Worm (Caenorhabditis elegans) whole organism, L4 larva: ENCODE results near the gene T21C9.13.

Experiments
- F10B5.3 ChIP-seq: sonication (generic microtip); optimal IDR thresholded peaks from 2 replicates; lab custom pipeline; 2016; ENCODE audit warnings: mild to moderate bottlenecking, missing genetic modification characterization, missing compliant biosample characterization
- T20F7.1 ChIP-seq: fragments of 200-800 bp; sonication (Bioruptor generic); optimal IDR thresholded peaks from 2 replicates; lab custom pipeline; 2018; ENCODE audit warnings: mild to moderate bottlenecking, missing genetic modification characterization, missing compliant biosample characterization
- ZK546.5 ChIP-seq, 2 experiments: sonication (generic microtip); optimal IDR thresholded peaks; 2 replicates each; lab custom pipeline; 2017; ENCODE audit warnings: missing biosample characterization in 2 of 2, missing genetic modification characterization in 2 of 2
- aha-1 ChIP-seq: fragments of 150-350 bp; peaks from one replicate; lab custom pipeline; 2014; ENCODE audit warnings: missing biosample characterization, missing genetic modification characterization
- arid-1 ChIP-seq: fragments of 200-800 bp; sonication (Bioruptor generic); conservative IDR thresholded peaks from 2 replicates; pipeline ENCODE4 v1.3.6; 2022; ENCODE audit warnings: missing genetic modification reagents, missing genetic modification characterization, missing compliant biosample characterization
- ceh-32 ChIP-seq: sonication (generic microtip); optimal IDR thresholded peaks from 2 replicates; lab custom pipeline; 2016; ENCODE audit warnings: mild to moderate bottlenecking, missing genetic modification characterization, missing compliant biosample characterization; ENCODE audit not compliant: poor library complexity
- ceh-44 ChIP-seq: fragments of 200-800 bp; sonication (Bioruptor generic); IDR thresholded peaks from 2 replicates; pipeline ENCODE4 v1.3.6; 2022; ENCODE audit warnings: missing genetic modification reagents, missing genetic modification characterization, missing compliant biosample characterization
- ceh-82 ChIP-seq: sonication (generic microtip); optimal IDR thresholded peaks from 2 replicates; lab custom pipeline; 2017; ENCODE audit warnings: missing biosample characterization, missing genetic modification characterization
- ces-1 ChIP-seq: fragments of 150-350 bp; sonication (generic microtip); optimal IDR thresholded peaks from 4 replicates; lab custom pipeline; 2014; ENCODE audit warnings: missing biosample characterization, missing genetic modification reagents, missing genetic modification characterization
- cey-2 ChIP-seq: sonication (generic microtip); optimal IDR thresholded peaks from 3 replicates; lab custom pipeline; 2017; ENCODE audit warnings: missing genetic modification characterization, mild to moderate bottlenecking, missing compliant biosample characterization, antibody characterized with exemption, borderline replicate concordance; ENCODE audit not compliant: insufficient read depth
- ctbp-1 ChIP-seq: fragments of 200-800 bp; sonication (Bioruptor generic); IDR thresholded peaks from 2 replicates; pipeline ENCODE4 v1.3.6; 2022; ENCODE audit warnings: missing genetic modification reagents, missing genetic modification characterization, missing compliant biosample characterization
- daf-8 ChIP-seq: fragments of 200-800 bp; sonication (Bioruptor generic); IDR thresholded peaks from 2 replicates; pipeline ENCODE4 v1.3.6; 2022; ENCODE audit warnings: missing genetic modification characterization, missing compliant biosample characterization
- dmd-8 ChIP-seq: fragments of 200-800 bp; sonication (Bioruptor generic); IDR thresholded peaks from 2 replicates; pipeline ENCODE4 v1.3.6; 2022; ENCODE audit warnings: missing genetic modification characterization, missing compliant biosample characterization
- dmd-9 ChIP-seq: fragments of 200-800 bp; sonication (Bioruptor generic); IDR thresholded peaks from 2 replicates; pipeline ENCODE4 v1.3.6; 2022; ENCODE audit warnings: missing genetic modification reagents, missing genetic modification characterization, missing compliant biosample characterization
- dpl-1 ChIP-seq: fragments of 150-350 bp; optimal IDR thresholded peaks from 2 replicates; lab custom pipeline; 2014; ENCODE audit warnings: missing biosample characterization, missing genetic modification reagents, missing genetic modification characterization
- duxl-1 ChIP-seq: sonication (generic microtip); optimal IDR thresholded peaks from 2 replicates; lab custom pipeline; 2016; ENCODE audit warnings: mild to moderate bottlenecking, missing genetic modification characterization, moderate library complexity, missing compliant biosample characterization; ENCODE audit not compliant: poor library complexity
- egl-27 ChIP-seq: sonication (generic microtip); optimal IDR thresholded peaks from 3 replicates; lab custom pipeline; 2017; ENCODE audit warnings: missing biosample characterization, missing genetic modification reagents, missing genetic modification characterization
- hmg-1.1 ChIP-seq: fragments of 200-800 bp; sonication (Bioruptor generic); IDR thresholded peaks from 2 replicates; pipeline ENCODE4 v1.3.6; 2022; ENCODE audit warnings: missing genetic modification reagents, missing genetic modification characterization, missing compliant biosample characterization
- jun-1 ChIP-seq: fragments of 150-350 bp; optimal IDR thresholded peaks from 2 replicates; lab custom pipeline; 2014; ENCODE audit warnings: missing biosample characterization, missing genetic modification reagents, missing genetic modification characterization
- lin-13 ChIP-seq: fragments of 150-350 bp; optimal IDR thresholded peaks from 2 replicates; lab custom pipeline; 2014; ENCODE audit warnings: missing biosample characterization, missing genetic modification reagents, missing genetic modification characterization
- lin-15B ChIP-seq: fragments of 150-350 bp; sonication (generic microtip); optimal IDR thresholded peaks from 3 replicates; lab custom pipeline; 2014; ENCODE audit warnings: missing biosample characterization, missing genetic modification characterization
- lin-29 ChIP-seq: fragments of 200-800 bp; sonication (Bioruptor generic); IDR thresholded peaks from 2 replicates; pipeline ENCODE4 v1.3.6; 2022; ENCODE audit warnings: missing genetic modification reagents, missing genetic modification characterization, missing compliant biosample characterization
- lir-3 ChIP-seq: sonication (generic microtip); optimal IDR thresholded peaks from 2 replicates; lab custom pipeline; 2016; ENCODE audit warnings: mild to moderate bottlenecking, missing genetic modification characterization, missing compliant biosample characterization
- lsy-2 ChIP-seq, 2 experiments: fragments of 150-350 bp in 1 of 2; sonication (generic microtip) in 1 of 2; optimal IDR thresholded peaks; 2 replicates each; lab custom pipeline; 2014 to 2017; ENCODE audit warnings: missing biosample characterization in 2 of 2, missing genetic modification characterization in 2 of 2
- madf-9 ChIP-seq: fragments of 200-800 bp; sonication (Bioruptor generic); conservative IDR thresholded peaks from 2 replicates; pipeline ENCODE4 v1.3.6; 2022; ENCODE audit warnings: missing genetic modification reagents, missing genetic modification characterization, missing compliant biosample characterization
- mdt-29 ChIP-seq: fragments of 200-800 bp; sonication (Bioruptor generic); IDR thresholded peaks from 2 replicates; pipeline ENCODE4 v1.3.6; 2022; ENCODE audit warnings: missing genetic modification reagents, missing genetic modification characterization, missing compliant biosample characterization
- mes-2 ChIP-seq: sonication (generic microtip); optimal IDR thresholded peaks from 2 replicates; lab custom pipeline; 2016; ENCODE audit warnings: missing genotype, mild to moderate bottlenecking, missing genetic modification characterization, missing compliant biosample characterization; ENCODE audit not compliant: poor library complexity, severe bottlenecking
- mxl-2 ChIP-seq: fragments of 200-800 bp; sonication (Bioruptor generic); conservative IDR thresholded peaks from 2 replicates; pipeline ENCODE4 v1.3.6; 2022; ENCODE audit warnings: missing genetic modification reagents, missing genetic modification characterization, missing compliant biosample characterization
- nhr-10 ChIP-seq: fragments of 150-350 bp; optimal IDR thresholded peaks from 2 replicates; lab custom pipeline; 2014; ENCODE audit warnings: missing biosample characterization, missing genetic modification characterization
- nhr-237 ChIP-seq: sonication (generic microtip); optimal IDR thresholded peaks from 2 replicates; lab custom pipeline; 2017; ENCODE audit warnings: missing biosample characterization, missing genetic modification characterization
- nhr-25 ChIP-seq: sonication (generic microtip); optimal IDR thresholded peaks from 2 replicates; lab custom pipeline; 2017; ENCODE audit warnings: missing genetic modification characterization, mild to moderate bottlenecking, missing compliant biosample characterization, antibody characterized with exemption, moderate library complexity, borderline replicate concordance; ENCODE audit not compliant: insufficient read depth
- nhr-28 ChIP-seq: fragments of 150-350 bp; optimal IDR thresholded peaks from 2 replicates; lab custom pipeline; 2014; ENCODE audit warnings: missing biosample characterization, missing genetic modification characterization
- nhr-42 ChIP-seq: fragments of 200-800 bp; sonication (Bioruptor generic); IDR thresholded peaks from 2 replicates; pipeline ENCODE4 v1.3.6; 2022; ENCODE audit warnings: missing genetic modification characterization, missing compliant biosample characterization
- nhr-6 ChIP-seq: fragments of 150-350 bp; optimal IDR thresholded peaks from 2 replicates; lab custom pipeline; 2014; ENCODE audit warnings: missing biosample characterization, missing genetic modification characterization
- rbr-2 ChIP-seq: sonication (generic microtip); optimal IDR thresholded peaks from 2 replicates; lab custom pipeline; 2016; ENCODE audit warnings: missing genotype, missing genetic modification characterization, missing compliant biosample characterization
- sdz-12 ChIP-seq: fragments of 200-800 bp; sonication (Bioruptor generic); optimal IDR thresholded peaks from 2 replicates; lab custom pipeline; 2018; ENCODE audit warnings: mild to moderate bottlenecking, missing genetic modification characterization, missing compliant biosample characterization
- spr-1 ChIP-seq: sonication (generic microtip); optimal IDR thresholded peaks from 2 replicates; lab custom pipeline; 2016; ENCODE audit warnings: mild to moderate bottlenecking, missing genetic modification characterization, missing compliant biosample characterization
- tag-97 ChIP-seq: fragments of 200-800 bp; sonication (Bioruptor generic); IDR thresholded peaks from 2 replicates; pipeline ENCODE4 v1.3.6; 2022; ENCODE audit warnings: missing genetic modification characterization, missing compliant biosample characterization
- unc-130 ChIP-seq: sonication (generic microtip); optimal IDR thresholded peaks from 2 replicates; lab custom pipeline; 2016; ENCODE audit warnings: missing genetic modification reagents, missing genetic modification characterization, missing compliant biosample characterization
- vab-7 ChIP-seq: fragments of 200-800 bp; sonication (Bioruptor generic); IDR thresholded peaks from 2 replicates; pipeline ENCODE4 v1.3.6; 2022; ENCODE audit warnings: missing genetic modification reagents, missing genetic modification characterization, missing compliant biosample characterization
- zfp-2 ChIP-seq: sonication (generic microtip); optimal IDR thresholded peaks from 2 replicates; lab custom pipeline; 2016; ENCODE audit warnings: mild to moderate bottlenecking, missing genetic modification characterization, missing compliant biosample characterization
- zfp-3 ChIP-seq: fragments of 200-800 bp; sonication (Bioruptor generic); conservative IDR thresholded peaks from 2 replicates; pipeline ENCODE4 v1.3.6; 2022; ENCODE audit warnings: missing genetic modification reagents, missing genetic modification characterization, missing compliant biosample characterization
- zip-11 ChIP-seq: fragments of 200-800 bp; sonication (Bioruptor generic); IDR thresholded peaks from 2 replicates; pipeline ENCODE4 v1.3.6; 2022; ENCODE audit warnings: missing genetic modification characterization, missing compliant biosample characterization
- ztf-11 ChIP-seq: fragments of 150-350 bp; optimal IDR thresholded peaks from 2 replicates; lab custom pipeline; 2014; ENCODE audit warnings: missing biosample characterization, missing genetic modification characterization

The T21C9.13 gene

DNA sequence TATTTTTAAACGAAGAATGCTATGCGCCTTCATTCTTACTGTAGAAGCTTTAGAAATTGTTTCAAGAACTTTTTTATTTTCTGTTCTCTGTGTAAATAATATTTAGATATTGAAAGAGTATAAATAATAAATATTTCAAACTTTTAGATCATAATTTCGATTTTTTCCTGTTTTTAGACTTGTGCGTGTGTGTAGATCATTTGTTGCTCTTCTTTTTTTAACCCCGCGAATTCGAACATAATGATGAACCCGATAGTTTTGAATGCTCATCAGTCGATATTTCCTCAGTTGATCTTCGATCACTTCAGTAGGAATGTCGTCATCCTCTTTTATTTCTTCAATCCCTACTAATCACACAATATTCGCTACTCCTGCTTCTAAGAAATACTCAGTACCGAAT, at the start of gene T21C9.13:
Gene T21C9.13, plus strand, starts transcription at position 33 of the 400 bp plus-strand sequence.
- TF ChIP-seq mxl-2 (GFP tag; lab: Robert Waterston, UW) (no peak), lin-13 (GFP tag; lab: Kevin White, UChicago) (no peak), hmg-1.1 (GFP tag; lab: Robert Waterston, UW) (no peak)

- TF ChIP-seq hmg-1.1 (GFP tag; lab: Robert Waterston, UW) (no peak), dpl-1 (GFP tag; lab: Kevin White, UChicago) (no peak), zfp-2 (no peak), mdt-29 (no peak), aha-1 (tag; lab: Kevin White, UChicago) (no peak), nhr-28 (tag; lab: Kevin White, UChicago) (no peak), madf-9 (no peak), sdz-12 (GFP tag; lab: Kevin White, UChicago) (no peak), nhr-237 (no peak), ceh-32 (tag; lab: Kevin White, UChicago) (no peak), nhr-42 (GFP tag; lab: Robert Waterston, UW) (no peak), lsy-2 (tag; optimal IDR thresholded peaks at IDR 0.05; lab: Kevin White, UChicago) (no peak), lir-3 (tag; lab: Kevin White, UChicago) (no peak), dmd-9 (GFP tag; lab: Robert Waterston, UW) (no peak), egl-27 (tag; lab: Kevin White, UChicago) (no peak), ces-1 (GFP tag; lab: Kevin White, UChicago) (no peak), rbr-2 (tag; lab: Kevin White, UChicago) (no peak), T20F7.1 (GFP tag; lab: Kevin White, UChicago) (no peak)
Observed at ce11 chrV:10548981-10549380, 48.1 kb upstream of the T21C9.13 start, which contains the start of gene srd-34. Gene srd-34 (minus strand): TSS chrV:10549081.

ce11 chrV:10549717-10550116, 47.3 kb upstream of the T21C9.13 start, which contains the start of gene F32G8.2:
Gene F32G8.2 (plus strand): TSS chrV:10550017.
- TF ChIP-seq nhr-10 (tag; lab: Kevin White, UChicago), result no peak
- TF ChIP-seq ces-1 (GFP tag; lab: Kevin White, UChicago), result no peak
- no peak for TF ChIP-seq lir-3 (tag; lab: Kevin White, UChicago)
- TF ChIP-seq lin-15B (tag; lab: Kevin White, UChicago), result no peak
- no peak for TF ChIP-seq mes-2
- TF ChIP-seq sdz-12 (GFP tag; lab: Kevin White, UChicago), result no peak
- TF ChIP-seq lin-29, result no peak
- no peak for TF ChIP-seq ZK546.5 (tag; optimal IDR thresholded peaks at IDR 0.05; lab: Kevin White, UChicago)
- no peak for TF ChIP-seq tag-97 (GFP tag; lab: Robert Waterston, UW)
- no peak for TF ChIP-seq ctbp-1
- TF ChIP-seq cey-2 (tag; lab: Kevin White, UChicago), result no peak
- TF ChIP-seq zfp-3 (GFP tag; lab: Robert Waterston, UW), result no peak
- no peak for TF ChIP-seq zfp-2
- TF ChIP-seq ztf-11 (tag; lab: Kevin White, UChicago), result no peak
- no peak for TF ChIP-seq ceh-44
- no peak for TF ChIP-seq unc-130
- TF ChIP-seq arid-1 (GFP tag; lab: Robert Waterston, UW), result no peak
- TF ChIP-seq dmd-8 (GFP tag; lab: Robert Waterston, UW), result no peak
- TF ChIP-seq zip-11 (GFP tag; lab: Robert Waterston, UW), result no peak
- no peak for TF ChIP-seq duxl-1 (tag; lab: Kevin White, UChicago)
- TF ChIP-seq, all 104 proteins: peak for 0

- TF ChIP-seq sdz-12 (GFP tag; lab: Kevin White, UChicago) (no peak), tag-97 (GFP tag; lab: Robert Waterston, UW) (no peak), ceh-82 (tag; lab: Kevin White, UChicago) (no peak), egl-27 (tag; lab: Kevin White, UChicago) (no peak), nhr-6 (tag; lab: Kevin White, UChicago) (no peak), nhr-25 (no peak), jun-1 (tag; lab: Kevin White, UChicago) (no peak), spr-1 (tag; lab: Kevin White, UChicago) (no peak), unc-130 (no peak), vab-7 (GFP tag; lab: Robert Waterston, UW) (no peak), dmd-9 (GFP tag; lab: Robert Waterston, UW) (no peak), daf-8 (no peak), F10B5.3 (no peak)
- TF ChIP-seq, all 104 proteins: peak for 0
Observed at ce11 chrV:10555239-10555638, 41.8 kb upstream of the T21C9.13 start, which contains the start of gene F32G8.3. Gene F32G8.3 (minus strand): TSS chrV:10555339.
